Worm (Caenorhabditis elegans): ENCODE data around the gene srg-20.

DNA sequence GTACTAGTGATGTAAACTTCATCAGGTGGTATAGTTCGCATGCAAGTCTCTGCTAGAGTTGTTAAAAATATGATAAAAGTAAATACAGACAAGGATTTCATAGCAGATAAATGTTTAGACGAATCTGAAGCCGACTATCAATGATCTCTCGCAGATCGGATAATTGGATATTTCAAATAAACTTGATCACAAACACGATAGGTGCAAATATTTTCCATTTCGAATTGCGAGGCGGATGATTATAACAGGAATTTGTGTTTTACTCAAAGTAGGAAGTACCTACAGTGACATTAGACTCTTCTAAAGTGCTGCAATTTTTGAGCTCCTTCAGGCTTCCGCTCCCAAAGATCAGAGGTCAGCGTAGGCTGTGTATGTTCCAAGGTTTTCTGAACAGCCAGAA lies 46.6 kb upstream of the srg-20 start, which contains the start of gene T07H3.7:
- TF ChIP-seq elt-1 (tag; optimal IDR thresholded peaks at IDR 0.05; ENCODE audit: borderline replicate concordance, insufficient read depth) (no peak), bed-3 (GFP tag; optimal IDR thresholded peaks at IDR 0.05) (no peak), ceh-43 (GFP tag; optimal IDR thresholded peaks at IDR 0.05) (no peak)
